Worm (Caenorhabditis elegans): ENCODE measurements around the gene prx-10.

- TF ChIP-seq nhr-237 (tag; optimal IDR thresholded peaks at IDR 0.05) = no peak
- no peak for TF ChIP-seq nhr-23 (tag; optimal IDR thresholded peaks at IDR 0.05)
- no peak for TF ChIP-seq unc-39 (tag; optimal IDR thresholded peaks at IDR 0.05)
- no peak for TF ChIP-seq skn-1 (tag; optimal IDR thresholded peaks at IDR 0.05)
- TF ChIP-seq zag-1 (tag; optimal IDR thresholded peaks at IDR 0.05) = no peak
- no peak for TF ChIP-seq R02D3.7 (tag; optimal IDR thresholded peaks at IDR 0.05)
- no peak for TF ChIP-seq crh-2 (tag; optimal IDR thresholded peaks at IDR 0.05)
- no peak for TF ChIP-seq nhr-11 (tag; optimal IDR thresholded peaks at IDR 0.05)
- no peak for TF ChIP-seq lin-11 (tag; optimal IDR thresholded peaks at IDR 0.05)
- TF ChIP-seq lsy-2 (tag; optimal IDR thresholded peaks at IDR 0.05) = no peak
- no peak for TF ChIP-seq nhr-25 (tag; optimal IDR thresholded peaks at IDR 0.05)
Observed at ce11 chrIII:5263299-5263993, 27.2 kb downstream of the prx-10 start, which contains the start of the genes C34E10.9 and hap-1.
